Fruit fly (Drosophila melanogaster) whole organism, embryonic: ENCODE data around the gene Muc11A.

Experiments
- Bteb2 ChIP-seq: fragments of 200-800 bp; sonication (Bioruptor generic); optimal IDR thresholded peaks from 2 replicates; lab custom pipeline; 2016; ENCODE audit warnings: missing biosample characterization, missing genetic modification characterization
- CG10267 ChIP-seq: fragments of 200-800 bp; sonication (Bioruptor generic); optimal IDR thresholded peaks from 2 replicates; lab custom pipeline; 2018; ENCODE audit warnings: missing biosample characterization, mild to moderate bottlenecking, missing genetic modification characterization, moderate library complexity
- CG10979 ChIP-seq: fragments of 200-800 bp; sonication (Bioruptor generic); optimal IDR thresholded peaks from 2 replicates; lab custom pipeline; 2018; ENCODE audit warnings: missing biosample characterization, mild to moderate bottlenecking, missing genetic modification characterization, moderate library complexity
- CG11247 ChIP-seq: fragments of 200-800 bp; sonication (Bioruptor generic); IDR thresholded peaks from 2 replicates; pipeline ENCODE4 v1.3.6; 2022; ENCODE audit warnings: missing biosample characterization, missing genetic modification characterization
- CG11696 ChIP-seq: fragments of 200-800 bp; sonication (Bioruptor generic); IDR thresholded peaks from 2 replicates; pipeline ENCODE4 v1.3.6; 2022; ENCODE audit warnings: missing biosample characterization, missing genetic modification characterization
- CG11723 ChIP-seq: fragments of 200-800 bp; sonication (Bioruptor generic); optimal IDR thresholded peaks from 2 replicates; lab custom pipeline; 2017; ENCODE audit warnings: missing biosample characterization, mild to moderate bottlenecking, missing genetic modification characterization
- CG12155 ChIP-seq: fragments of 200-800 bp; sonication (Bioruptor generic); optimal IDR thresholded peaks from 3 replicates; lab custom pipeline; 2016; ENCODE audit warnings: missing biosample characterization, missing genetic modification characterization
- CG13287 ChIP-seq: fragments of 200-800 bp; sonication (Bioruptor generic); IDR thresholded peaks from 2 replicates; pipeline ENCODE4 v1.3.6; 2022; ENCODE audit warnings: missing biosample characterization, missing genetic modification characterization; ENCODE audit not compliant: partially characterized antibody
- CG14014 ChIP-seq: fragments of 200-800 bp; sonication (Bioruptor generic); IDR thresholded peaks from 2 replicates; pipeline ENCODE4 v1.3.6; 2022; ENCODE audit warnings: missing biosample characterization, missing genetic modification characterization
- CG15073 ChIP-seq: fragments of 200-800 bp; sonication (Bioruptor generic); optimal IDR thresholded peaks from 2 replicates; lab custom pipeline; 2016; ENCODE audit warnings: missing biosample characterization, missing genetic modification characterization
- CG15269 ChIP-seq: fragments of 200-800 bp; sonication (Bioruptor generic); optimal IDR thresholded peaks from 2 replicates; lab custom pipeline; 2018; ENCODE audit warnings: missing biosample characterization, mild to moderate bottlenecking, missing genetic modification characterization, moderate library complexity
- CG17186 ChIP-seq: fragments of 200-800 bp; sonication (Bioruptor generic); optimal IDR thresholded peaks from 3 replicates; lab custom pipeline; 2017; ENCODE audit warnings: missing biosample characterization, missing genetic modification reagents, missing genetic modification characterization
- CG2712 ChIP-seq: fragments of 200-800 bp; optimal IDR thresholded peaks from 3 replicates; lab custom pipeline; 2019; ENCODE audit warnings: missing biosample characterization, mild to moderate bottlenecking, missing genetic modification characterization, moderate library complexity
- CG32772 ChIP-seq: fragments of 200-800 bp; sonication (Bioruptor generic); IDR thresholded peaks from 2 replicates; pipeline ENCODE4 v1.3.6; 2022; ENCODE audit warnings: missing biosample characterization, missing genetic modification characterization
- CG43689 ChIP-seq: fragments of 200-800 bp; sonication (Bioruptor generic); IDR thresholded peaks from 2 replicates; pipeline ENCODE4 v1.3.6; 2022; ENCODE audit warnings: missing biosample characterization, missing genetic modification characterization
- CG4707 ChIP-seq: fragments of 200-800 bp; sonication (Bioruptor generic); optimal IDR thresholded peaks from 2 replicates; lab custom pipeline; 2018; ENCODE audit warnings: missing biosample characterization, mild to moderate bottlenecking, missing genetic modification characterization, moderate library complexity
- CG6683 ChIP-seq: fragments of 200-800 bp; sonication (Bioruptor generic); optimal IDR thresholded peaks from 2 replicates; lab custom pipeline; 2017; ENCODE audit warnings: missing biosample characterization, mild to moderate bottlenecking, missing genetic modification characterization, missing genetic modification reagents
- CG6689 ChIP-seq: fragments of 200-800 bp; sonication (Bioruptor generic); IDR thresholded peaks from 2 replicates; pipeline ENCODE4 v1.3.6; 2022; ENCODE audit warnings: missing biosample characterization, missing genetic modification characterization
- CG8388 ChIP-seq: fragments of 200-800 bp; sonication (Bioruptor generic); optimal IDR thresholded peaks from 2 replicates; lab custom pipeline; 2019; ENCODE audit warnings: missing biosample characterization, mild to moderate bottlenecking, missing genetic modification characterization, moderate library complexity
- Deaf1 ChIP-seq: fragments of 200-800 bp; optimal IDR thresholded peaks from 3 replicates; lab custom pipeline; 2019; ENCODE audit warnings: missing biosample characterization, mild to moderate bottlenecking, missing genetic modification characterization, moderate library complexity
- Dek ChIP-seq: fragments of 200-800 bp; sonication (Bioruptor generic); optimal IDR thresholded peaks from 3 replicates; lab custom pipeline; 2019; ENCODE audit warnings: missing biosample characterization, mild to moderate bottlenecking, missing genetic modification characterization, moderate library complexity
- Dref ChIP-seq: fragments of 200-800 bp; sonication (Bioruptor generic); IDR thresholded peaks from 2 replicates; pipeline ENCODE4 v1.3.6; 2022; ENCODE audit warnings: missing biosample characterization, missing genetic modification characterization
- Ets65A ChIP-seq: fragments of 200-800 bp; sonication (Bioruptor generic); peaks from one replicate; lab custom pipeline; 2016; ENCODE audit warnings: missing biosample characterization, missing genetic modification characterization
- HmgZ ChIP-seq: fragments of 200-800 bp; sonication (Bioruptor generic); optimal IDR thresholded peaks from 2 replicates; lab custom pipeline; 2018; ENCODE audit warnings: missing biosample characterization, mild to moderate bottlenecking, missing genetic modification characterization
- Jarid2 ChIP-seq: fragments of 200-800 bp; sonication (Bioruptor generic); optimal IDR thresholded peaks from 3 replicates; lab custom pipeline; 2017; ENCODE audit warnings: mild to moderate bottlenecking, missing biosample characterization, missing genetic modification reagents, missing genetic modification characterization
- Lim3 ChIP-seq: fragments of 200-800 bp; sonication (Bioruptor generic); IDR thresholded peaks from 2 replicates; pipeline ENCODE4 v1.3.6; 2022; ENCODE audit warnings: missing biosample characterization, missing genetic modification characterization
- Med ChIP-seq: fragments of 200-800 bp; sonication (Bioruptor generic); peaks from one replicate; lab custom pipeline; 2016; ENCODE audit warnings: missing biosample characterization, missing genetic modification characterization, mild to moderate bottlenecking, inconsistent platforms, moderate library complexity
- Myb ChIP-seq: fragments of 200-800 bp; sonication (Bioruptor generic); optimal IDR thresholded peaks from 2 replicates; lab custom pipeline; 2016; ENCODE audit warnings: missing biosample characterization, missing genetic modification characterization
- Nf-YB ChIP-seq: fragments of 200-800 bp; sonication (Bioruptor generic); optimal IDR thresholded peaks from 3 replicates; lab custom pipeline; 2019; ENCODE audit warnings: missing biosample characterization, mild to moderate bottlenecking, missing genetic modification characterization, moderate library complexity
- Side ChIP-seq: fragments of 200-800 bp; sonication (Bioruptor generic); optimal IDR thresholded peaks from 2 replicates; lab custom pipeline; 2016; ENCODE audit warnings: missing biosample characterization, missing genetic modification characterization
- Tbp ChIP-seq: fragments of >200 bp; optimal IDR thresholded peaks from 2 replicates; lab custom pipeline; 2018; ENCODE audit warnings: missing biosample characterization, missing genetic modification characterization
- ab ChIP-seq: fragments of 200-800 bp; sonication (Bioruptor generic); optimal IDR thresholded peaks from 2 replicates; lab custom pipeline; 2016; ENCODE audit warnings: missing biosample characterization, missing genetic modification characterization
- ara ChIP-seq: fragments of 200-800 bp; sonication (Bioruptor generic); IDR thresholded peaks from 2 replicates; pipeline ENCODE4 v1.3.6; 2022; ENCODE audit warnings: missing biosample characterization, missing genetic modification characterization
- bigmax ChIP-seq: fragments of 200-800 bp; sonication (Bioruptor generic); optimal IDR thresholded peaks from 2 replicates; lab custom pipeline; 2018; ENCODE audit warnings: missing biosample characterization, mild to moderate bottlenecking, missing genetic modification characterization
- danr ChIP-seq: fragments of 200-800 bp; sonication (Bioruptor generic); IDR thresholded peaks from 2 replicates; pipeline ENCODE4 v1.3.6; 2022; ENCODE audit warnings: missing biosample characterization, missing genetic modification characterization
- emc ChIP-seq: fragments of 200-800 bp; sonication (Bioruptor generic); optimal IDR thresholded peaks from 2 replicates; lab custom pipeline; 2016; ENCODE audit warnings: missing biosample characterization, missing genetic modification characterization
- en ChIP-seq: fragments of 200-800 bp; sonication (Bioruptor generic); optimal IDR thresholded peaks from 2 replicates; lab custom pipeline; 2016; ENCODE audit warnings: missing biosample characterization, missing genetic modification characterization
- gcm ChIP-seq: fragments of 200-800 bp; sonication (Bioruptor generic); optimal IDR thresholded peaks from 2 replicates; lab custom pipeline; 2019; ENCODE audit warnings: missing biosample characterization, mild to moderate bottlenecking, missing genetic modification characterization, moderate library complexity
- hbn ChIP-seq: fragments of 200-800 bp; sonication (Bioruptor generic); IDR thresholded peaks from 2 replicates; pipeline ENCODE4 v1.3.6; 2022; ENCODE audit warnings: missing biosample characterization, missing genetic modification characterization; ENCODE audit not compliant: partially characterized antibody
- hth ChIP-seq: fragments of >200 bp; optimal IDR thresholded peaks from 2 replicates; lab custom pipeline; 2017; ENCODE audit warnings: inconsistent platforms
- jigr1 ChIP-seq: fragments of 200-800 bp; sonication (Bioruptor generic); IDR thresholded peaks from 3 replicates; pipeline ENCODE4 v1.3.6; 2022; ENCODE audit warnings: missing biosample characterization, missing genetic modification characterization
- ken ChIP-seq: fragments of 200-800 bp; sonication (Bioruptor generic); IDR thresholded peaks from 3 replicates; pipeline ENCODE4 v1.3.6; 2022; ENCODE audit warnings: missing biosample characterization, missing genetic modification characterization
- lab ChIP-seq: fragments of 200-800 bp; sonication (Bioruptor generic); optimal IDR thresholded peaks from 3 replicates; lab custom pipeline; 2017; ENCODE audit warnings: missing biosample characterization, missing genetic modification characterization, mild to moderate bottlenecking, moderate library complexity, missing genetic modification reagents
- luna ChIP-seq: fragments of 200-800 bp; sonication (Bioruptor generic); optimal IDR thresholded peaks from 2 replicates; lab custom pipeline; 2016; ENCODE audit warnings: missing biosample characterization, missing genetic modification characterization
- p53 ChIP-seq: fragments of 200-800 bp; sonication (Bioruptor generic); optimal IDR thresholded peaks from 2 replicates; lab custom pipeline; 2016; ENCODE audit warnings: missing biosample characterization, missing genetic modification characterization
- pho ChIP-seq: fragments of 200-800 bp; sonication (Bioruptor generic); optimal IDR thresholded peaks from 2 replicates; lab custom pipeline; 2016; ENCODE audit warnings: missing biosample characterization, missing genetic modification characterization
- pita ChIP-seq: fragments of 200-800 bp; sonication (Bioruptor generic); optimal IDR thresholded peaks from 2 replicates; lab custom pipeline; 2017; ENCODE audit warnings: missing biosample characterization, mild to moderate bottlenecking, missing genetic modification characterization
- pzg ChIP-seq: fragments of 200-800 bp; sonication (Bioruptor generic); optimal IDR thresholded peaks from 3 replicates; lab custom pipeline; 2018; ENCODE audit warnings: missing biosample characterization, mild to moderate bottlenecking, missing genetic modification characterization, moderate library complexity
- sens ChIP-seq: fragments of 200-800 bp; sonication (Bioruptor generic); peaks from one replicate; lab custom pipeline; 2016; ENCODE audit warnings: missing biosample characterization, missing genetic modification characterization
- sr ChIP-seq: fragments of 200-800 bp; sonication (Bioruptor generic); IDR thresholded peaks from 3 replicates; pipeline ENCODE4 v1.3.6; 2022; ENCODE audit warnings: missing biosample characterization, missing genetic modification characterization
- vfl ChIP-seq: fragments of 200-800 bp; sonication (Bioruptor generic); optimal IDR thresholded peaks from 2 replicates; lab custom pipeline; 2016; ENCODE audit warnings: missing biosample characterization, missing genetic modification characterization
- wek ChIP-seq: fragments of 200-800 bp; sonication (Bioruptor generic); optimal IDR thresholded peaks from 3 replicates; lab custom pipeline; 2018; ENCODE audit warnings: missing biosample characterization, mild to moderate bottlenecking, missing genetic modification characterization, moderate library complexity

Gene Muc11A

dm6 chrX:12090195-12090784 is 30.7 kb downstream of the Muc11A start (continued):
- TF ChIP-seq Myb (no peak), CG8388 (GFP tag; lab: Kevin White, UChicago) (peak; percentile 18), CG43689 (no peak), sens (GFP tag; lab: Kevin White, UChicago) (peak; percentile 47), bigmax (GFP tag; lab: Kevin White, UChicago) (no peak), Lim3 (GFP tag; lab: Robert Waterston, UW) (no peak), CG10979 (peak; percentile 64), hth (no peak), CG32772 (GFP tag; lab: Robert Waterston, UW) (no peak), luna (GFP tag; lab: Kevin White, UChicago) (no peak), en (no peak), gcm (GFP tag; lab: Kevin White, UChicago) (peak; percentile 4), Ets65A (GFP tag; lab: Kevin White, UChicago) (no peak), Nf-YB (GFP tag; lab: Kevin White, UChicago) (peak; percentile 5), Tbp (GFP tag; lab: Kevin White, UChicago) (no peak), Side (GFP tag; lab: Kevin White, UChicago) (no peak), CG11247 (no peak), ara (GFP tag; lab: Robert Waterston, UW) (no peak), CG10267 (tag; lab: Kevin White, UChicago) (peak; percentile 42), CG14014 (GFP tag; lab: Robert Waterston, UW) (no peak), CG15073 (GFP tag; lab: Kevin White, UChicago) (no peak), sr (GFP tag; lab: Robert Waterston, UW) (no peak), emc (GFP tag; lab: Kevin White, UChicago) (no peak), pzg (GFP tag; lab: Kevin White, UChicago) (no peak), CG11723 (GFP tag; lab: Kevin White, UChicago) (no peak), jigr1 (no peak), p53 (GFP tag; lab: Kevin White, UChicago) (no peak), CG11696 (GFP tag; lab: Robert Waterston, UW) (peak; percentile 81), danr (GFP tag; lab: Robert Waterston, UW) (no peak), CG6689 (0 out of 2 replicates have a peak, but pooled peaks have one; percentile 21), Dref (GFP tag; lab: Robert Waterston, UW) (no peak), ab (no peak), CG13287 (no peak), Dek (no peak), hbn (no peak), CG12155 (GFP tag; lab: Kevin White, UChicago) (no peak), vfl (no peak), lab (GFP tag; lab: Kevin White, UChicago) (peak; percentile 4), Med (GFP tag; lab: Kevin White, UChicago) (no peak), Deaf1 (peak; percentile 8), pita (GFP tag; lab: Kevin White, UChicago) (no peak), CG17186 (GFP tag; lab: Kevin White, UChicago) (no peak), CG6683 (GFP tag; lab: Kevin White, UChicago) (no peak), ken (GFP tag; lab: Robert Waterston, UW) (no peak), pho (GFP tag; lab: Kevin White, UChicago) (no peak), CG4707 (GFP tag; lab: Kevin White, UChicago) (no peak), CG2712 (tag; lab: Kevin White, UChicago) (peak; percentile 53), CG15269 (tag; lab: Kevin White, UChicago) (peak; percentile 17), Bteb2 (GFP tag; lab: Kevin White, UChicago) (no peak), wek (GFP tag; lab: Kevin White, UChicago) (no peak), Jarid2 (GFP tag; lab: Kevin White, UChicago) (no peak), HmgZ (tag; lab: Kevin White, UChicago) (no peak)
